Worm (Caenorhabditis elegans) whole organism, midembryonic: ENCODE results near the gene pat-6.

Experiments
- T22C8.4 ChIP-seq: fragments of 200-800 bp; sonication (Bioruptor generic); IDR thresholded peaks from 2 replicates; pipeline ENCODE4 v1.3.6; 2022; ENCODE audit warnings: missing genetic modification characterization, missing compliant biosample characterization
- cog-1 ChIP-seq: sonication (generic microtip); optimal IDR thresholded peaks from 2 replicates; lab custom pipeline; 2016; ENCODE audit warnings: missing genetic modification characterization, missing compliant biosample characterization
- flt-1 ChIP-seq: fragments of 200-800 bp; sonication (Bioruptor generic); IDR thresholded peaks from 2 replicates; pipeline ENCODE4 v1.3.6; 2022; ENCODE audit warnings: missing genetic modification characterization, missing compliant biosample characterization
- klf-2 ChIP-seq: fragments of 200-800 bp; sonication (Bioruptor generic); conservative IDR thresholded peaks from 2 replicates; pipeline ENCODE4 v1.3.6; 2022; ENCODE audit warnings: missing genetic modification reagents, missing genetic modification characterization, missing compliant biosample characterization
- med-1 ChIP-seq: sonication (generic microtip); optimal IDR thresholded peaks from 2 replicates; lab custom pipeline; 2017; ENCODE audit warnings: missing genetic modification characterization, mild to moderate bottlenecking, missing compliant biosample characterization, antibody characterized with exemption, missing genetic modification reagents; ENCODE audit not compliant: insufficient read depth
- ref-1 ChIP-seq: fragments of 200-800 bp; sonication (Bioruptor generic); conservative IDR thresholded peaks from 2 replicates; pipeline ENCODE4 v1.3.6; 2022; ENCODE audit warnings: missing genetic modification reagents, missing genetic modification characterization, missing compliant biosample characterization
- tab-1 ChIP-seq: fragments of 200-800 bp; sonication (Bioruptor generic); IDR thresholded peaks from 2 replicates; pipeline ENCODE4 v1.3.6; 2022; ENCODE audit warnings: missing genetic modification characterization, missing compliant biosample characterization
- ztf-23 ChIP-seq: fragments of 200-800 bp; sonication (Bioruptor generic); IDR thresholded peaks from 2 replicates; pipeline ENCODE4 v1.3.6; 2022; ENCODE audit warnings: missing genetic modification reagents, missing genetic modification characterization, missing compliant biosample characterization
- ztf-29 ChIP-seq: fragments of 200-800 bp; sonication (Bioruptor generic); IDR thresholded peaks from 2 replicates; pipeline ENCODE4 v1.3.6; 2022; ENCODE audit warnings: missing genetic modification reagents, missing genetic modification characterization, missing compliant biosample characterization

The pat-6 gene

ce11 chrIV:264182-264709, at the start of gene pat-6:
pat-6 (minus strand) TSS chrIV:264232.
- TF ChIP-seq tab-1 (GFP tag; lab: Robert Waterston, UW) (no peak), T22C8.4 (GFP tag; lab: Robert Waterston, UW) (peak; percentile 59), ztf-29 (GFP tag; lab: Robert Waterston, UW) (no peak), ztf-23 (GFP tag; lab: Robert Waterston, UW) (no peak)

ce11 chrIV:313615-314014, 49.6 kb upstream of the pat-6 start, which contains the start of gene snai-1:
snai-1 (minus strand) TSS chrIV:313715.
- TF ChIP-seq ztf-23 (GFP tag; lab: Robert Waterston, UW) (no peak), ref-1 (GFP tag; lab: Robert Waterston, UW) (no peak), cog-1 (tag; lab: Kevin White, UChicago) (no peak), klf-2 (GFP tag; lab: Robert Waterston, UW) (no peak), flt-1 (GFP tag; lab: Robert Waterston, UW) (no peak)

ce11 chrIV:309526-309925, 45.5 kb upstream of the pat-6 start:
- TF ChIP-seq tab-1 (GFP tag; lab: Robert Waterston, UW) = no peak
- no peak for TF ChIP-seq T22C8.4 (GFP tag; lab: Robert Waterston, UW)
- no peak for TF ChIP-seq cog-1 (tag; lab: Kevin White, UChicago)

ce11 chrIV:307205-307604, 43.2 kb upstream of the pat-6 start, which contains the start of gene swt-1:
swt-1 (plus strand) TSS chrIV:307505.
- TF ChIP-seq klf-2 (GFP tag; lab: Robert Waterston, UW) (no peak), med-1 (no peak), tab-1 (GFP tag; lab: Robert Waterston, UW) (no peak), flt-1 (GFP tag; lab: Robert Waterston, UW) (no peak), T22C8.4 (GFP tag; lab: Robert Waterston, UW) (no peak), ztf-23 (GFP tag; lab: Robert Waterston, UW) (no peak), ztf-29 (GFP tag; lab: Robert Waterston, UW) (no peak), cog-1 (tag; lab: Kevin White, UChicago) (no peak), ref-1 (GFP tag; lab: Robert Waterston, UW) (no peak)

ce11 chrIV:306572-306971, 42.5 kb upstream of the pat-6 start:
- TF ChIP-seq flt-1 (GFP tag; lab: Robert Waterston, UW) (no peak), tab-1 (GFP tag; lab: Robert Waterston, UW) (no peak), ztf-29 (GFP tag; lab: Robert Waterston, UW) (no peak), ztf-23 (GFP tag; lab: Robert Waterston, UW) (no peak), T22C8.4 (GFP tag; lab: Robert Waterston, UW) (no peak), med-1 (no peak), ref-1 (GFP tag; lab: Robert Waterston, UW) (no peak), cog-1 (tag; lab: Kevin White, UChicago) (no peak), klf-2 (GFP tag; lab: Robert Waterston, UW) (no peak)

- TF ChIP-seq ztf-29 (GFP tag; lab: Robert Waterston, UW) (no peak), ref-1 (GFP tag; lab: Robert Waterston, UW) (no peak), cog-1 (tag; lab: Kevin White, UChicago) (no peak)
Measured at ce11 chrIV:305101-305500, 41.1 kb upstream of the pat-6 start.

- no peak for TF ChIP-seq cog-1 (tag; lab: Kevin White, UChicago)
- TF ChIP-seq T22C8.4 (GFP tag; lab: Robert Waterston, UW) = no peak
- TF ChIP-seq med-1 = no peak
- TF ChIP-seq klf-2 (GFP tag; lab: Robert Waterston, UW) = no peak
- no peak for TF ChIP-seq ztf-23 (GFP tag; lab: Robert Waterston, UW)
- TF ChIP-seq flt-1 (GFP tag; lab: Robert Waterston, UW) = no peak
- no peak for TF ChIP-seq ztf-29 (GFP tag; lab: Robert Waterston, UW)
- no peak for TF ChIP-seq ref-1 (GFP tag; lab: Robert Waterston, UW)
- no peak for TF ChIP-seq tab-1 (GFP tag; lab: Robert Waterston, UW)
Measured at ce11 chrIV:303264-303663, 39.2 kb upstream of the pat-6 start.

- TF ChIP-seq ztf-29 (GFP tag; lab: Robert Waterston, UW) = no peak
Measured at ce11 chrIV:302743-303142, 38.7 kb upstream of the pat-6 start.

- TF ChIP-seq ref-1 (GFP tag; lab: Robert Waterston, UW) = no peak
- TF ChIP-seq flt-1 (GFP tag; lab: Robert Waterston, UW) = no peak
- no peak for TF ChIP-seq klf-2 (GFP tag; lab: Robert Waterston, UW)
- no peak for TF ChIP-seq T22C8.4 (GFP tag; lab: Robert Waterston, UW)
- TF ChIP-seq med-1 = no peak
- no peak for TF ChIP-seq ztf-29 (GFP tag; lab: Robert Waterston, UW)
- TF ChIP-seq tab-1 (GFP tag; lab: Robert Waterston, UW) = no peak
- TF ChIP-seq cog-1 (tag; lab: Kevin White, UChicago) = no peak
- no peak for TF ChIP-seq ztf-23 (GFP tag; lab: Robert Waterston, UW)
Measured at ce11 chrIV:300307-300706, 36.3 kb upstream of the pat-6 start.

ce11 chrIV:299190-299589, 35.2 kb upstream of the pat-6 start:
- no peak for TF ChIP-seq cog-1 (tag; lab: Kevin White, UChicago)
- TF ChIP-seq ztf-23 (GFP tag; lab: Robert Waterston, UW) = no peak
- TF ChIP-seq T22C8.4 (GFP tag; lab: Robert Waterston, UW) = no peak
- no peak for TF ChIP-seq tab-1 (GFP tag; lab: Robert Waterston, UW)
- TF ChIP-seq klf-2 (GFP tag; lab: Robert Waterston, UW) = no peak
- no peak for TF ChIP-seq flt-1 (GFP tag; lab: Robert Waterston, UW)
- TF ChIP-seq ref-1 (GFP tag; lab: Robert Waterston, UW) = no peak
- no peak for TF ChIP-seq med-1
- TF ChIP-seq ztf-29 (GFP tag; lab: Robert Waterston, UW) = no peak
